Worm (Caenorhabditis elegans) whole organism, L4/young adult: ENCODE results near the gene F35G12.12.

Experiments
- W03F9.2 ChIP-seq: fragments of 150-350 bp; optimal IDR thresholded peaks from 2 replicates; lab custom pipeline; 2014; ENCODE audit warnings: missing biosample characterization, missing genetic modification characterization
- dao-5 ChIP-seq: sonication (generic microtip); optimal IDR thresholded peaks from 2 replicates; lab custom pipeline; 2016; ENCODE audit warnings: missing genotype, missing genetic modification characterization, moderate library complexity, missing compliant biosample characterization
- him-1 ChIP-seq: sonication (generic microtip); optimal IDR thresholded peaks from 2 replicates; lab custom pipeline; 2016; ENCODE audit warnings: missing genotype, missing genetic modification reagents, missing genetic modification characterization, missing compliant biosample characterization

DNA sequence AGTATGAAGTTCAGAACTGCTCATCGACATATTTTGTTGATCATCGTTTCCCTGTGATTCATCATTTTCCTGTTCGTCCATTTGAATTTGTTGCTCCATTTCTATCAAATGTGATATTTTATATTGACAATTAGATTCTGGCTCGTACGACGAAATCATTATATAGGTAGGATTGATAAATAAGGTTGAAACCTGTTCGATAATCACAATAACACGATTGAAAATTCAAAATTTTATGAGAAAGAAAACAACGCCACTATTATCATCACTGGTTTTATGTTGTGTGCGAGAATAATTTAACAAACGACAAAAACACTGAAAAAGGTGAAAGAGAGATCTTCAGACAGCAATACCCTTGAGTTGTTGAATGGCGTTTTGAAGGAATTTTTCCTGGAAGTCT, 12.7 kb downstream of the F35G12.12 start, which contains the start of gene apc-11:
- TF ChIP-seq W03F9.2 (no peak), him-1 (tag; lab: Kevin White, UChicago) (no peak), dao-5 (tag; lab: Kevin White, UChicago) (no peak)
